Fruit fly (Drosophila melanogaster): ENCODE measurements around the gene porin.

- no peak for TF ChIP-seq usp (GFP tag; optimal IDR thresholded peaks at IDR 0.05)
- no peak for TF ChIP-seq CG8478 (optimal IDR thresholded peaks at IDR 0.05)
- TF ChIP-seq psq (optimal IDR thresholded peaks at IDR 0.05), result no peak
- TF ChIP-seq Dll (optimal IDR thresholded peaks at IDR 0.05), result no peak
- no peak for TF ChIP-seq EcR (GFP tag; optimal IDR thresholded peaks at IDR 0.05)
- no peak for TF ChIP-seq pan (optimal IDR thresholded peaks at IDR 0.05)
These were observed 13.2 kb downstream of the porin start, which contains the start of gene Nos for dm6 chr2L:10837491-10837890.
